Worm (Caenorhabditis elegans) whole organism, young adult: Measurements from ENCODE around the gene mrps-23.

Source experiments
- B0035.1 ChIP-seq: sonication (generic microtip); optimal IDR thresholded peaks from 2 replicates; lab custom pipeline; 2016; ENCODE audit warnings: missing genetic modification characterization, mild to moderate bottlenecking, missing compliant biosample characterization, missing genotype, missing genetic modification reagents
- F33H1.4 ChIP-seq: fragments of 200-800 bp; sonication (Bioruptor generic); IDR thresholded peaks from 2 replicates; pipeline ENCODE4 v1.3.6; 2022; ENCODE audit warnings: missing genetic modification reagents, missing genetic modification characterization, missing compliant biosample characterization
- F57A8.1 ChIP-seq: fragments of 200-800 bp; sonication (Bioruptor generic); optimal IDR thresholded peaks from 2 replicates; lab custom pipeline; 2018; ENCODE audit warnings: mild to moderate bottlenecking, missing genetic modification characterization, moderate library complexity, missing compliant biosample characterization
- ama-1 ChIP-seq, 3 experiments: fragments of 150-350 bp in 1 of 3; sonication (generic microtip) in 2 of 3; optimal IDR thresholded peaks; 2 replicates each; lab custom pipeline; 2014 to 2018; ENCODE audit warnings: missing biosample characterization in 2 of 3, missing genetic modification characterization in 2 of 3, missing genetic modification reagents in 2 of 3
- egrh-3 ChIP-seq: fragments of 200-800 bp; sonication (Bioruptor generic); IDR thresholded peaks from 2 replicates; pipeline ENCODE4 v1.3.6; 2022; ENCODE audit warnings: missing genetic modification reagents, missing genetic modification characterization, missing compliant biosample characterization
- ets-4 ChIP-seq: fragments of 200-800 bp; sonication (Bioruptor generic); optimal IDR thresholded peaks from 2 replicates; lab custom pipeline; 2018; ENCODE audit warnings: mild to moderate bottlenecking, missing genetic modification characterization, missing compliant biosample characterization
- lin-35 ChIP-seq, 3 experiments: fragments of 150-350 bp in 2 of 3; sonication (generic microtip) in 1 of 3; optimal IDR thresholded peaks; 2 replicates each; lab custom pipeline; 2014 to 2018; ENCODE audit warnings: missing biosample characterization in 3 of 3, missing genetic modification characterization in 3 of 3, missing genetic modification reagents in 3 of 3
- lsy-27 ChIP-seq: sonication (generic microtip); optimal IDR thresholded peaks from 2 replicates; lab custom pipeline; 2017; ENCODE audit warnings: missing genetic modification characterization, mild to moderate bottlenecking, missing compliant biosample characterization, antibody characterized with exemption, missing genotype, borderline replicate concordance; ENCODE audit not compliant: insufficient read depth
- mel-28 ChIP-seq: sonication (generic microtip); optimal IDR thresholded peaks from 2 replicates; lab custom pipeline; 2016; ENCODE audit warnings: borderline replicate concordance, mild to moderate bottlenecking, missing genetic modification characterization, missing compliant biosample characterization
- pha-4 ChIP-seq: fragments of 150-350 bp; sonication (generic microtip); optimal IDR thresholded peaks from 2 replicates; lab custom pipeline; 2014; ENCODE audit warnings: missing biosample characterization, missing genetic modification reagents, missing genetic modification characterization
- snpc-1.1 ChIP-seq: sonication (generic microtip); optimal IDR thresholded peaks from 2 replicates; lab custom pipeline; 2017; ENCODE audit warnings: missing genetic modification characterization, mild to moderate bottlenecking, missing compliant biosample characterization, antibody characterized with exemption, moderate library complexity, missing genotype, missing genetic modification reagents; ENCODE audit not compliant: insufficient read depth
- snpc-4 ChIP-seq, 5 experiments: fragments of 150-350 bp in 1 of 5; sonication (generic microtip) in 4 of 5; optimal IDR thresholded peaks; 2 replicates each; lab custom pipeline; 2014 to 2018; ENCODE audit warnings: missing genetic modification characterization in 5 of 5, missing biosample characterization in 3 of 5, antibody characterized with exemption in 2 of 5, mild to moderate bottlenecking in 2 of 5, missing compliant biosample characterization in 2 of 5, missing genotype in 2 of 5, moderate library complexity in 2 of 5, missing genetic modification reagents in 1 of 5
- zfh-2 ChIP-seq: fragments of 200-800 bp; sonication (Bioruptor generic); conservative IDR thresholded peaks from 2 replicates; pipeline ENCODE4 v1.3.6; 2022; ENCODE audit warnings: missing genetic modification reagents, missing genetic modification characterization, missing compliant biosample characterization
- ztf-25 ChIP-seq: fragments of 200-800 bp; sonication (Bioruptor generic); IDR thresholded peaks from 2 replicates; pipeline ENCODE4 v1.3.6; 2022; ENCODE audit warnings: missing genetic modification reagents, missing genetic modification characterization, missing compliant biosample characterization

DNA sequence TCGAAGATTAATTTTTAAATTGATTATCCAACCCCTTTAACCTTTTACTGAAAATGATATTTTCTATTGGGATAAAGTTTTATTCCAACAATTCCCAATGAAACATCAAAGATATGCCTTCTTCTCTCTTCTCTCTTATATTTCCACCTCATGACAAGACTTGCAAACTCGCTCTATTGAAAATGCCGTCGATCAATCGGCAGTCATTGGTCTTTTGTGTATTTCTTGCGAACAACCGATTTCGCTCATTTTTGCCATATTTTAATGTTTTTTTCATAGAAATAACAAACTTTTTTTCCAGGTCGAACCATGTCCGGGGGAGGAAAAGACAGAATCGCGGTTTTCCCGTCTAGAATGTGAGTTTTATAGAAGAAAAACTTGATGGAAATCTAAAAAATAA lies 15.7 kb downstream of the mrps-23 start, which contains the start of gene vha-14:
- TF ChIP-seq pha-4 (tag; lab: Kevin White, UChicago) (no peak), F57A8.1 (GFP tag; lab: Kevin White, UChicago) (no peak), ets-4 (GFP tag; lab: Kevin White, UChicago) (no peak), F33H1.4 (no peak), zfh-2 (GFP tag; lab: Robert Waterston, UW) (no peak), ztf-25 (GFP tag; lab: Robert Waterston, UW) (no peak), ama-1 (optimal IDR thresholded peaks at IDR 0.05; lab: Kevin White, UChicago) (no peak), ama-1 (GFP tag; optimal IDR thresholded peaks at IDR 0.05; lab: Kevin White, UChicago) (no peak), lsy-27 (no peak), mel-28 (tag; lab: Kevin White, UChicago) (no peak), lin-35 (GFP tag; optimal IDR thresholded peaks at IDR 0.05; lab: Kevin White, UChicago) (no peak), B0035.1 (tag; lab: Kevin White, UChicago) (no peak), snpc-4 (GFP tag; optimal IDR thresholded peaks at IDR 0.05; lab: Kevin White, UChicago) (no peak), snpc-4 (tag; optimal IDR thresholded peaks at IDR 0.05; lab: Kevin White, UChicago) (no peak), egrh-3 (GFP tag; lab: Robert Waterston, UW) (no peak), snpc-1.1 (tag; lab: Kevin White, UChicago) (no peak)
